Worm (Caenorhabditis elegans): ENCODE data around the gene Y105C5B.17.

ce11 chrIV:15991416-15991815, 28.5 kb downstream of the Y105C5B.17 start:
- TF ChIP-seq zag-1 (tag; optimal IDR thresholded peaks at IDR 0.05) (no peak), ztf-11 (tag; optimal IDR thresholded peaks at IDR 0.05) (no peak), skn-1 (tag; optimal IDR thresholded peaks at IDR 0.05) (no peak), dmd-4 (tag; optimal IDR thresholded peaks at IDR 0.05) (no peak), nhr-25 (tag; optimal IDR thresholded peaks at IDR 0.05) (no peak), fos-1 (tag; optimal IDR thresholded peaks at IDR 0.05) (no peak), lin-11 (tag; optimal IDR thresholded peaks at IDR 0.05) (no peak), crh-2 (tag; optimal IDR thresholded peaks at IDR 0.05) (no peak), R02D3.7 (tag; optimal IDR thresholded peaks at IDR 0.05) (no peak)

Measured in whole organism, L2 larva.